Fruit fly (Drosophila melanogaster) whole organism, wandering third instar larva: Measurements from ENCODE around the gene CG46448.

Source experiments
- Abd-B ChIP-seq: fragments of >200 bp; optimal IDR thresholded peaks from 2 replicates; lab custom pipeline; 2017; ENCODE audit warnings: missing biosample characterization, missing genetic modification characterization
- CG32264 ChIP-seq: fragments of 200-800 bp; sonication (Bioruptor generic); optimal IDR thresholded peaks from 2 replicates; lab custom pipeline; 2016; ENCODE audit warnings: missing biosample characterization, missing genetic modification characterization
- CG9705 ChIP-seq: fragments of 200-800 bp; sonication (Bioruptor generic); optimal IDR thresholded peaks from 2 replicates; lab custom pipeline; 2018; ENCODE audit warnings: missing biosample characterization, mild to moderate bottlenecking, missing genetic modification characterization
- CrebA ChIP-seq: fragments of 200-800 bp; sonication (Bioruptor generic); optimal IDR thresholded peaks from 2 replicates; lab custom pipeline; 2016; ENCODE audit warnings: missing biosample characterization, mild to moderate bottlenecking, missing genetic modification characterization, borderline replicate concordance
- Dfd ChIP-seq: fragments of >200 bp; optimal IDR thresholded peaks from 2 replicates; lab custom pipeline; 2017; ENCODE audit warnings: missing biosample characterization, missing genetic modification characterization
- GATAd ChIP-seq: sonication (Bioruptor generic); optimal IDR thresholded peaks from 2 replicates; lab custom pipeline; 2016; ENCODE audit warnings: missing biosample characterization, missing genetic modification characterization
- HLH106 ChIP-seq: fragments of 200-800 bp; optimal IDR thresholded peaks from 3 replicates; lab custom pipeline; 2019; ENCODE audit warnings: missing biosample characterization, mild to moderate bottlenecking, missing genetic modification characterization, moderate library complexity
- Hnf4 ChIP-seq: fragments of 200-800 bp; sonication (Bioruptor generic); optimal IDR thresholded peaks from 2 replicates; lab custom pipeline; 2016; ENCODE audit warnings: missing biosample characterization, mild to moderate bottlenecking, missing genetic modification characterization
- Hr78 ChIP-seq: fragments of >200 bp; optimal IDR thresholded peaks from 2 replicates; lab custom pipeline; 2017; ENCODE audit warnings: missing biosample characterization, missing genetic modification characterization
- Mio ChIP-seq: sonication (Bioruptor generic); optimal IDR thresholded peaks from 2 replicates; lab custom pipeline; 2016; ENCODE audit warnings: missing biosample characterization, missing genetic modification characterization
- Myc ChIP-seq: fragments of >200 bp; optimal IDR thresholded peaks from 2 replicates; lab custom pipeline; 2017
- N ChIP-seq: fragments of >200 bp; optimal IDR thresholded peaks from 2 replicates; lab custom pipeline; 2018; ENCODE audit warnings: missing biosample characterization, missing external identifiers, missing genetic modification characterization
- OdsH ChIP-seq: fragments of 200-800 bp; sonication (Bioruptor generic); optimal IDR thresholded peaks from 2 replicates; lab custom pipeline; 2016; ENCODE audit warnings: missing biosample characterization, mild to moderate bottlenecking, missing genetic modification characterization
- Rel ChIP-seq, 2 experiments: fragments of 200-800 bp; sonication (Bioruptor generic) in 1 of 2; optimal IDR thresholded peaks; 2 replicates in 1 of 2; 3 replicates in 1 of 2; lab custom pipeline; 2016 to 2019; ENCODE audit warnings: mild to moderate bottlenecking in 2 of 2, missing biosample characterization in 2 of 2, missing genetic modification characterization in 2 of 2, moderate library complexity in 1 of 2
- Sp1 ChIP-seq: fragments of 200-800 bp; sonication (Bioruptor generic); optimal IDR thresholded peaks from 3 replicates; lab custom pipeline; 2019; ENCODE audit warnings: missing biosample characterization, mild to moderate bottlenecking, missing genetic modification characterization, moderate library complexity
- Vsx2 ChIP-seq: fragments of 200-300, 225-300 bp; sonication (Bioruptor generic); optimal IDR thresholded peaks from 2 replicates; lab custom pipeline; 2018; ENCODE audit warnings: missing biosample characterization, missing genetic modification characterization; ENCODE audit not compliant: partially characterized antibody
- br ChIP-seq: fragments of 200-800 bp; sonication (Bioruptor generic); optimal IDR thresholded peaks from 2 replicates; lab custom pipeline; 2016; ENCODE audit warnings: missing biosample characterization, missing genetic modification characterization
- brk ChIP-seq: fragments of 200-800 bp; sonication (Bioruptor generic); optimal IDR thresholded peaks from 2 replicates; lab custom pipeline; 2016; ENCODE audit warnings: missing biosample characterization, mild to moderate bottlenecking, missing genetic modification characterization
- dl ChIP-seq, 2 experiments: fragments of 175-275, 200-275 bp in 1 of 2; fragments of 200-275 bp in 1 of 2; sonication (Bioruptor generic); optimal IDR thresholded peaks; lab custom pipeline; 2018; ENCODE audit warnings: mild to moderate bottlenecking in 2 of 2, missing biosample characterization in 2 of 2, missing genetic modification characterization in 2 of 2, moderate library complexity in 2 of 2; ENCODE audit not compliant: partially characterized antibody in 2 of 2, insufficient read depth in 1 of 2
- dmrt93B ChIP-seq: fragments of 200-800 bp; sonication (Bioruptor generic); optimal IDR thresholded peaks from 2 replicates; lab custom pipeline; 2018; ENCODE audit warnings: missing biosample characterization, mild to moderate bottlenecking, missing genetic modification characterization
- dsf ChIP-seq: sonication (Bioruptor generic); optimal IDR thresholded peaks from 2 replicates; lab custom pipeline; 2016; ENCODE audit warnings: missing biosample characterization, missing genetic modification characterization, borderline replicate concordance
- ey ChIP-seq: fragments of 200-800 bp; sonication (Bioruptor generic); optimal IDR thresholded peaks from 2 replicates; lab custom pipeline; 2016; ENCODE audit warnings: missing biosample characterization, missing genetic modification characterization
- foxo ChIP-seq, 2 experiments: fragments of 200-800 bp; sonication (Bioruptor generic); optimal IDR thresholded peaks; 2 replicates in 1 of 2; 3 replicates in 1 of 2; lab custom pipeline; 2016 to 2017; ENCODE audit warnings: missing biosample characterization in 2 of 2, missing genetic modification characterization in 2 of 2
- fru ChIP-seq: fragments of 200-800 bp; sonication (Bioruptor generic); optimal IDR thresholded peaks from 3 replicates; lab custom pipeline; 2016; ENCODE audit warnings: missing biosample characterization, mild to moderate bottlenecking, missing genetic modification characterization
- h ChIP-seq: fragments of 200-800 bp; sonication (Bioruptor generic); optimal IDR thresholded peaks from 3 replicates; lab custom pipeline; 2016; ENCODE audit warnings: missing biosample characterization, mild to moderate bottlenecking, missing genetic modification characterization
- lola ChIP-seq: fragments of >200 bp; optimal IDR thresholded peaks from 2 replicates; lab custom pipeline; 2017; ENCODE audit warnings: missing biosample characterization, missing genetic modification characterization
- pan ChIP-seq: fragments of >200 bp; optimal IDR thresholded peaks from 2 replicates; lab custom pipeline; 2017
- psq ChIP-seq: fragments of 200-800 bp; sonication (Bioruptor generic); optimal IDR thresholded peaks from 3 replicates; lab custom pipeline; 2017; ENCODE audit warnings: missing biosample characterization, mild to moderate bottlenecking, missing genetic modification characterization, moderate library complexity
- sage ChIP-seq: fragments of 200-800 bp; sonication (Bioruptor generic); optimal IDR thresholded peaks from 2 replicates; lab custom pipeline; 2016; ENCODE audit warnings: missing biosample characterization, mild to moderate bottlenecking, missing genetic modification characterization
- tai ChIP-seq: sonication (Bioruptor generic); optimal IDR thresholded peaks from 2 replicates; lab custom pipeline; 2016; ENCODE audit warnings: missing biosample characterization, missing genetic modification characterization
- usp ChIP-seq: fragments of >200 bp; optimal IDR thresholded peaks from 2 replicates; lab custom pipeline; 2017; ENCODE audit warnings: missing biosample characterization, missing genetic modification characterization

CG46448 gene

DNA sequence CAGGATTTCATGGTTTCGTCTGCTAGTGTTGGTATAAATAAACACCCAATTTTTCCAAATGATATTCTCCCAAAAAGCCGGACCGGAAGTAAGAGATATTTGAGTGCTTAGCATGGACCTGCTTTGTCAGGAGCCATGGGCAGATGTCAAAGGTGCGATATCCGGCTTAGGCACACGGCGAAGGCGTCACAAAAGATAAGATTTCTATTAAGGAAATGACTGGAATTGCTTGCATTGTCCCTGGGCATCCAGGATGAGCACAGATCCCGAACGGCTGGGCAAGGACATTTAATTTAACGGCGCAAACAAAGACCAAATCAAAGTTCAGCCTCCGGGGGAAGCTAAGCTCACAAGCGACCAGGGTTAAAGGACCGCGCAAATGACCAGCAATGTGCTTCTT, 5.8 kb upstream of the CG46448 start, which contains the start of gene CG3557:
Gene CG3557, minus strand, starts transcription at position 101 of the 400 bp plus-strand sequence.
- TF ChIP-seq Hr78 (GFP tag; lab: Kevin White, UChicago): no peak
- TF ChIP-seq psq (GFP tag; lab: Kevin White, UChicago): no peak
- TF ChIP-seq Rel (GFP tag; optimal IDR thresholded peaks at IDR 0.05; lab: Kevin White, UChicago): no peak
- TF ChIP-seq Rel (tag; optimal IDR thresholded peaks at IDR 0.05; lab: Kevin White, UChicago): no peak
- no peak for TF ChIP-seq Vsx2 (GFP tag; lab: Kevin White, UChicago)
- TF ChIP-seq br: no peak
- no peak for TF ChIP-seq OdsH (GFP tag; lab: Kevin White, UChicago)
- TF ChIP-seq dsf (GFP tag; lab: Kevin White, UChicago): no peak
- no peak for TF ChIP-seq Abd-B
- no peak for TF ChIP-seq GATAd (GFP tag; lab: Kevin White, UChicago)
- no peak for TF ChIP-seq ey
- TF ChIP-seq CG9705 (GFP tag; lab: Kevin White, UChicago): no peak
- no peak for TF ChIP-seq Mio (GFP tag; lab: Kevin White, UChicago)
- TF ChIP-seq foxo (GFP tag; optimal IDR thresholded peaks at IDR 0.05; lab: Kevin White, UChicago): no peak
- no peak for TF ChIP-seq CrebA (GFP tag; lab: Kevin White, UChicago)
- no peak for TF ChIP-seq usp (GFP tag; lab: Kevin White, UChicago)
- TF ChIP-seq Myc (lab: Kevin White, UChicago): no peak
- no peak for TF ChIP-seq dmrt93B (GFP tag; lab: Kevin White, UChicago)

DNA sequence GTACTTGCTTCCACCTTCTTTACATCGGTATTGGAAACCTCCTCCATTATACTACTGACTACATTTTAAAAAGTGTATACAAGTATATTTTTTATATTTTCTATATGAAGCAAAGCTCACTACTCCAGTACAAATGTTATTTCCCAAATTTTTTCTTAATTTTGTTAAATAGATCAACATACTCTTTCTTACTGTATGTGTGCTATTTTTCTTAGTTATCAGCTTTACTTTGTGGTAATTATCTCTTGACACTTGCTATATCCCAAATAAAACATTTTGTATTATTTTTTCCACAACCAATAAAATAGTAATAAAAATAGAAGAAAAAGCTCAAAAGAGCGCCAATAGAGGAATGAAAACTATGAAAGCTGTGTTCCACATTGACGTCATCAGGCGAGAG, 871 bp upstream of the CG46448 start, which contains the start of gene CG43750:
Gene CG43750, minus strand, starts transcription at position 101 of the 400 bp plus-strand sequence.
- no peak for TF ChIP-seq brk (GFP tag; lab: Kevin White, UChicago)
- TF ChIP-seq Dfd (GFP tag; lab: Kevin White, UChicago): no peak
- no peak for TF ChIP-seq lola (GFP tag; lab: Kevin White, UChicago)
- no peak for TF ChIP-seq Rel (GFP tag; optimal IDR thresholded peaks at IDR 0.05; lab: Kevin White, UChicago)
- no peak for TF ChIP-seq Rel (tag; optimal IDR thresholded peaks at IDR 0.05; lab: Kevin White, UChicago)
- no peak for TF ChIP-seq h (GFP tag; lab: Kevin White, UChicago)
- no peak for TF ChIP-seq dmrt93B (GFP tag; lab: Kevin White, UChicago)
- no peak for TF ChIP-seq Sp1
- TF ChIP-seq Hnf4: no peak
- TF ChIP-seq sage: no peak
- no peak for TF ChIP-seq pan (lab: Kevin White, UChicago)
- TF ChIP-seq OdsH (GFP tag; lab: Kevin White, UChicago): no peak
- no peak for TF ChIP-seq tai (GFP tag; lab: Kevin White, UChicago)
- TF ChIP-seq CG32264 (GFP tag; lab: Kevin White, UChicago): no peak
- TF ChIP-seq fru: no peak
- no peak for TF ChIP-seq psq (GFP tag; lab: Kevin White, UChicago)
- TF ChIP-seq foxo (GFP tag; optimal IDR thresholded peaks at IDR 0.05; lab: Kevin White, UChicago): no peak
- TF ChIP-seq usp (GFP tag; lab: Kevin White, UChicago): no peak

DNA sequence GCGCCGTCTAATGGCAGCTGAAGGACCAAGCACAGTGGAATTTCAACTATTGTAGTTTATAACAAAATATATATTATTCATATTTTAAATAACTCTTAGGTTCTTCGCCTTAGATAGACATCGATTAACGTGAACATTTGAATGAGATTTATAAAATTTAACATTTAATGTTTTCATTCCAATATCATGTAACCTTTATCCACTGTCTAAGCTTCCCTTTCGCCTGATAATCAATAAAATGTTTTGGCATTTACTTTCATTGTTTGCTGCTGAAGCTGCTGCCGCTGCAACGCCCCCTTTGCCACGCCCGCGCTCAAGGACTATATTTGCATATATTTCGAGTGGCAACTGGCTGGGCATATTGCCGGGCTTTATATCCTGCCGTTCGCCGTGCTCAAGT, 3.4 kb downstream of the CG46448 start:
- TF ChIP-seq Sp1 (peak; percentile 2), HLH106 (tag; lab: Kevin White, UChicago) (peak; percentile 1), lola (GFP tag; lab: Kevin White, UChicago) (no peak), ey (no peak)

DNA sequence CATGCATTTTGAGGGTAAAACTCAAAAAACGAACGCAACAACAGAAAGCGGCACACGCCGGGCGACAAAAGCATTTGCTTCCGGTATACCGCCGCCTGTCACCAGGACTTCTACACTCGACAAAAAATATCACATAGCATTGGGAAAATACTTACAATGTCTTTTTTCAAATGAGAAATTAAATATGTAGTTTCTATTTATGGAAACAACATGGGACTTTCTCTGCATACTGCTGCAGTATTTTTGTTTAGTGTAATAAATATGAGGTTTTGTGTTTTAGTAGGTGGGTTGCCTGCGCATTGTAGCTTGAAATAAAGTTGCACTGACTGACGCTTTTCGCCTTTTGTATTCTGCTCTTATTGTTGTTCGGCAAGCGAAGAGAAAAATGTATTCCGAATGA, 5.6 kb downstream of the CG46448 start:
- no peak for TF ChIP-seq dsf (GFP tag; lab: Kevin White, UChicago)
- no peak for TF ChIP-seq Mio (GFP tag; lab: Kevin White, UChicago)
- TF ChIP-seq br: no peak
- no peak for TF ChIP-seq lola (GFP tag; lab: Kevin White, UChicago)
- TF ChIP-seq N (GFP tag; lab: Kevin White, UChicago): no peak
- TF ChIP-seq Rel (GFP tag; optimal IDR thresholded peaks at IDR 0.05; lab: Kevin White, UChicago): no peak
- no peak for TF ChIP-seq Rel (tag; optimal IDR thresholded peaks at IDR 0.05; lab: Kevin White, UChicago)
- TF ChIP-seq GATAd (GFP tag; lab: Kevin White, UChicago): no peak
- peak; percentile 22 for TF ChIP-seq HLH106 (tag; lab: Kevin White, UChicago)
- peak; percentile 31 for TF ChIP-seq fru
- TF ChIP-seq h (GFP tag; lab: Kevin White, UChicago): peak; percentile 20
- no peak for TF ChIP-seq Dfd (GFP tag; lab: Kevin White, UChicago)
- no peak for TF ChIP-seq Abd-B
- TF ChIP-seq foxo (GFP tag; optimal IDR thresholded peaks at IDR 0.05; lab: Kevin White, UChicago): peak in 1 of 2 experiments; percentile 40
- TF ChIP-seq ey: peak; percentile 24

DNA sequence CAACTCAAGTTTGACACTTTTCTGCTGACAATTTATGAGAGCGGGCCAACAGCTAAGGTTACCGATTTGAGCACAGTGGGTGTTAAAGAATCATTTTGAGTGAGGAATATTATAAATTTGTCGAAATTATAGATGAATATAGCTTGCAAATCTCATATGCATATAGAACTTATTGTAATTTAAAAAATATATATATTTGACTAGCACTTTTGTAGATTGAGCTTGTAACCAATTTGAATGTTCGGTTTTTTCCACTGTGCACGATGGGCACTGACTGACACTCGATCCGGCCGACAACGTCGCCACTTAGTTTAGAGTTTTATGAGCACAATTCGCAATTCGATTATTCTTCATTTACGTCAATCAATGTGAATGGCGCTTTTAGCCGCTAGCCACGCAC, 7.0 kb downstream of the CG46448 start:
- TF ChIP-seq foxo (GFP tag; optimal IDR thresholded peaks at IDR 0.05; lab: Kevin White, UChicago) (peak in 1 of 2 experiments; percentile 3), dl (GFP tag; optimal IDR thresholded peaks at IDR 0.05; lab: Kevin White, UChicago; ENCODE audit: insufficient read depth in 1 of 2, partially characterized antibody in 2 of 2) (no peak)
